Worm (Caenorhabditis elegans) whole organism, late embryonic: Measurements from ENCODE around the gene klp-7.
A peak's percentile ranks its signal among the peaks of the same experiment; 100 is the strongest.

Experiments
- C38D4.7 ChIP-seq: fragments of 200-800 bp; sonication (Bioruptor generic); optimal IDR thresholded peaks from 2 replicates; lab custom pipeline; 2018; ENCODE audit warnings: mild to moderate bottlenecking, missing genetic modification characterization, moderate library complexity, missing compliant biosample characterization
- F13H6.1 ChIP-seq: sonication (generic microtip); optimal IDR thresholded peaks from 2 replicates; lab custom pipeline; 2016; ENCODE audit warnings: missing genetic modification characterization, missing compliant biosample characterization
- K02D7.2 ChIP-seq: sonication (generic microtip); optimal IDR thresholded peaks from 2 replicates; lab custom pipeline; 2017; ENCODE audit warnings: mild to moderate bottlenecking, missing genetic modification characterization, missing compliant biosample characterization
- Y22D7AL.16 ChIP-seq: sonication (generic microtip); optimal IDR thresholded peaks from 2 replicates; lab custom pipeline; 2016; ENCODE audit warnings: missing genetic modification characterization, missing compliant biosample characterization
- ahr-1 ChIP-seq: sonication (generic microtip); optimal IDR thresholded peaks from 2 replicates; lab custom pipeline; 2016; ENCODE audit warnings: missing genetic modification characterization, missing compliant biosample characterization
- ama-1 ChIP-seq: fragments of 150-350 bp; optimal IDR thresholded peaks from 2 replicates; lab custom pipeline; 2014
- ceh-14 ChIP-seq: sonication (generic microtip); optimal IDR thresholded peaks from 2 replicates; lab custom pipeline; 2016; ENCODE audit warnings: missing genotype, missing genetic modification characterization, missing compliant biosample characterization
- ceh-18 ChIP-seq: sonication (generic microtip); optimal IDR thresholded peaks from 2 replicates; lab custom pipeline; 2016; ENCODE audit warnings: missing genetic modification characterization, missing compliant biosample characterization
- ceh-2 ChIP-seq: sonication (generic microtip); optimal IDR thresholded peaks from 2 replicates; lab custom pipeline; 2016; ENCODE audit warnings: missing genotype, missing genetic modification characterization, missing compliant biosample characterization
- ceh-31 ChIP-seq: sonication (generic microtip); optimal IDR thresholded peaks from 2 replicates; lab custom pipeline; 2016; ENCODE audit warnings: missing genetic modification characterization, missing compliant biosample characterization
- ceh-34 ChIP-seq: sonication (generic microtip); optimal IDR thresholded peaks from 2 replicates; lab custom pipeline; 2016; ENCODE audit warnings: mild to moderate bottlenecking, missing genetic modification characterization, missing compliant biosample characterization
- ceh-45 ChIP-seq: fragments of 200-800 bp; sonication (Bioruptor generic); IDR thresholded peaks from 2 replicates; pipeline ENCODE4 v1.3.6; 2022; ENCODE audit warnings: missing genetic modification reagents, missing genetic modification characterization, missing compliant biosample characterization
- ceh-48 ChIP-seq: sonication (generic microtip); optimal IDR thresholded peaks from 2 replicates; lab custom pipeline; 2016; ENCODE audit warnings: missing genetic modification characterization, inconsistent platforms, missing compliant biosample characterization
- ceh-6 ChIP-seq: fragments of 200-800 bp; sonication (Bioruptor generic); optimal IDR thresholded peaks from 2 replicates; lab custom pipeline; 2018; ENCODE audit warnings: mild to moderate bottlenecking, missing genetic modification characterization, missing compliant biosample characterization
- che-1 ChIP-seq: sonication (generic microtip); optimal IDR thresholded peaks from 2 replicates; lab custom pipeline; 2016; ENCODE audit warnings: mild to moderate bottlenecking, missing genetic modification characterization, missing compliant biosample characterization
- elt-2 ChIP-seq: sonication (generic microtip); optimal IDR thresholded peaks from 2 replicates; lab custom pipeline; 2016; ENCODE audit warnings: missing genetic modification reagents, missing genetic modification characterization, missing compliant biosample characterization
- elt-4 ChIP-seq: sonication (generic microtip); optimal IDR thresholded peaks from 2 replicates; lab custom pipeline; 2016; ENCODE audit warnings: missing genetic modification characterization, missing compliant biosample characterization
- ets-4 ChIP-seq: sonication (generic microtip); optimal IDR thresholded peaks from 2 replicates; lab custom pipeline; 2016; ENCODE audit warnings: missing genetic modification characterization, missing compliant biosample characterization
- eyg-1 ChIP-seq: sonication (generic microtip); optimal IDR thresholded peaks from 2 replicates; lab custom pipeline; 2016; ENCODE audit warnings: missing genotype, missing genetic modification characterization, missing compliant biosample characterization
- fkh-10 ChIP-seq: fragments of 150-350 bp; optimal IDR thresholded peaks from 2 replicates; lab custom pipeline; 2014; ENCODE audit warnings: missing biosample characterization, missing genetic modification reagents, missing genetic modification characterization
- hlh-15 ChIP-seq: sonication (generic microtip); optimal IDR thresholded peaks from 2 replicates; lab custom pipeline; 2016; ENCODE audit warnings: missing genetic modification characterization, missing compliant biosample characterization
- hlh-8 ChIP-seq: sonication (generic microtip); optimal IDR thresholded peaks from 2 replicates; lab custom pipeline; 2016; ENCODE audit warnings: missing genotype, missing genetic modification characterization, missing compliant biosample characterization
- lim-6 ChIP-seq: sonication (generic microtip); optimal IDR thresholded peaks from 2 replicates; lab custom pipeline; 2016; ENCODE audit warnings: missing genetic modification characterization, missing compliant biosample characterization
- mec-3 ChIP-seq: sonication (generic microtip); optimal IDR thresholded peaks from 2 replicates; lab custom pipeline; 2016; ENCODE audit warnings: borderline replicate concordance, missing genetic modification characterization, missing compliant biosample characterization
- nfya-1 ChIP-seq: sonication (generic microtip); optimal IDR thresholded peaks from 2 replicates; lab custom pipeline; 2017; ENCODE audit warnings: missing genetic modification characterization, mild to moderate bottlenecking, missing compliant biosample characterization, antibody characterized with exemption, moderate library complexity
- npax-4 ChIP-seq: sonication (generic microtip); optimal IDR thresholded peaks from 2 replicates; lab custom pipeline; 2016; ENCODE audit warnings: missing genetic modification characterization, missing compliant biosample characterization
- odd-2 ChIP-seq: sonication (generic microtip); optimal IDR thresholded peaks from 2 replicates; lab custom pipeline; 2017; ENCODE audit warnings: antibody characterized with exemption, mild to moderate bottlenecking, missing genetic modification characterization, missing compliant biosample characterization
- pag-3 ChIP-seq: sonication (generic microtip); optimal IDR thresholded peaks from 2 replicates; lab custom pipeline; 2016; ENCODE audit warnings: missing compliant biosample characterization, missing genetic modification characterization, borderline replicate concordance
- pat-9 ChIP-seq: fragments of 200-800 bp; sonication (Bioruptor generic); optimal IDR thresholded peaks from 2 replicates; lab custom pipeline; 2018; ENCODE audit warnings: mild to moderate bottlenecking, missing genetic modification characterization, moderate library complexity, missing compliant biosample characterization
- pax-1 ChIP-seq: fragments of 150-350 bp; optimal IDR thresholded peaks from 2 replicates; lab custom pipeline; 2014; ENCODE audit warnings: missing biosample characterization, missing genetic modification characterization
- pha-2 ChIP-seq: sonication (generic microtip); optimal IDR thresholded peaks from 2 replicates; lab custom pipeline; 2017; ENCODE audit warnings: mild to moderate bottlenecking, missing genetic modification characterization, missing compliant biosample characterization
- pha-4 ChIP-seq: fragments of 150-350 bp; optimal IDR thresholded peaks from 2 replicates; lab custom pipeline; 2018; ENCODE audit warnings: missing biosample characterization, missing genetic modification reagents, missing genetic modification characterization
- ref-2 ChIP-seq: sonication (generic microtip); optimal IDR thresholded peaks from 2 replicates; lab custom pipeline; 2016; ENCODE audit warnings: missing genetic modification characterization, missing compliant biosample characterization
- ttx-3 ChIP-seq: sonication (generic microtip); optimal IDR thresholded peaks from 2 replicates; lab custom pipeline; 2016; ENCODE audit warnings: missing genetic modification reagents, missing genetic modification characterization, missing compliant biosample characterization
- unc-42 ChIP-seq: sonication (generic microtip); optimal IDR thresholded peaks from 2 replicates; lab custom pipeline; 2016; ENCODE audit warnings: missing genotype, missing genetic modification characterization, missing compliant biosample characterization
- zip-5 ChIP-seq: sonication (generic microtip); optimal IDR thresholded peaks from 2 replicates; lab custom pipeline; 2016; ENCODE audit warnings: missing genetic modification characterization, missing compliant biosample characterization
- ztf-16 ChIP-seq: sonication (generic microtip); optimal IDR thresholded peaks from 2 replicates; lab custom pipeline; 2017; ENCODE audit warnings: missing genetic modification characterization, missing compliant biosample characterization

klp-7 gene

DNA sequence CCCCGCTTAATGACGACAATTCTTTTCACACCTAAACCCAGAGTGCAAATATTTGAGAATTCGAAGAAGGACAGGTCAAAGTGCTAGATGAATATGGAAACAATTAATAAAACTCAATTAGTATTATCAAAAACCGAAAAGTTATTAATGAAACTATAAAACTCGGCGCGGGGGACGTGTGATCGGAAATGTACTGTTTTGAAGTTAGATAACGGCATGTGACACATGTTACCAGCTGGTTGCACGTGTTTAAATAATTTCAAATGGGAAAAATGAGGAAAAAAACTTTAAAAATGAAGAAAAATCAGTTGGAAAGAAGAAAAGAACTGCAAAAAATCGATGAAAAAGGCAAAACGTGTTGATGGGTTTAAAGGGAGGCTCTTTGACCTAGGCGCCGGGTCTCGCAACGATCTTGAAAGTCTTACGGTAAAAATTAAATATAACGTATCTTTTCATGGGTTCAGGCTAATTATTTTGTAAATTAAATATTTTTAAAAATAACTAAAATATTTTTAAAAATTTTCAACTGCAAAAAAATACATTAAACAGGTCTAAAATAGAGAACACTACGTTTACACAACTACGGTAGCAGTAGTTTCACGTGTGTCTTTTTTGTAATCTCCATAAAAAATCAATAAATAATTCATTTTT lies 15.0 kb downstream of the klp-7 start:
- no peak for TF ChIP-seq F13H6.1 (tag; lab: Kevin White, UChicago)

- TF ChIP-seq fkh-10 (no peak), elt-2 (tag; lab: Kevin White, UChicago) (peak; percentile 63)
Observed at ce11 chrIII:10822494-10823113, 16.9 kb downstream of the klp-7 start.

- TF ChIP-seq ttx-3 (tag; lab: Kevin White, UChicago) (no peak), ref-2 (no peak), ceh-34 (tag; lab: Kevin White, UChicago) (peak; percentile 35), ceh-18 (tag; lab: Kevin White, UChicago) (peak; percentile 44)
- TF ChIP-seq, all 69 proteins: peak for 2
Observed at ce11 chrIII:10824206-10824605, 18.5 kb downstream of the klp-7 start.

DNA sequence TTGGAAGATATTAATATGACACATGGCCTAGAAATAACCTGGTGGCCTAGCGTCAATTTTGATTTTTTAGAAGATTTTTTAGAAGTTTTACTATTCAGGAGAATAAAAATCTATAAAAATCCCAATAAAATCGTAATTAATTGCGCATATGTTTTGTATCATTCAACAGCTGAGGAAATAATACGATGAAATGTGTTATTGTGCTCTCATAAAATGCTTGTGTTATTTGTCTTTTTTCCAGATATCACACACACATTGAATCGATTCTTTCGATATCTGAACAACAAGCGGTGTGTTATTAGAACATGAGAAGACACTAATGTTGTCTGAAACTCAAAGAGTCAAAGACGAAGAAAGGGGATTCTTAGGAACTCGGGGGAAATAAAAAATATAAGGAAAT lies 19.4 kb downstream of the klp-7 start:
- no peak for TF ChIP-seq K02D7.2
- no peak for TF ChIP-seq npax-4 (tag; lab: Kevin White, UChicago)
- TF ChIP-seq elt-4 = no peak
- no peak for TF ChIP-seq che-1
- no peak for TF ChIP-seq mec-3 (tag; lab: Kevin White, UChicago)
- TF ChIP-seq ceh-34 (tag; lab: Kevin White, UChicago) = no peak
- TF ChIP-seq pha-2 (tag; lab: Kevin White, UChicago) = no peak

ce11 chrIII:10831483-10831882 lies 25.8 kb downstream of the klp-7 start:
- TF ChIP-seq pha-4 (tag; lab: Kevin White, UChicago) (no peak), ahr-1 (no peak), ceh-2 (tag; lab: Kevin White, UChicago) (no peak), mec-3 (tag; lab: Kevin White, UChicago) (no peak), ceh-31 (tag; lab: Kevin White, UChicago) (no peak), ceh-14 (tag; lab: Kevin White, UChicago) (no peak), ceh-45 (GFP tag; lab: Robert Waterston, UW) (no peak), pag-3 (tag; lab: Kevin White, UChicago) (no peak), che-1 (no peak), zip-5 (tag; lab: Kevin White, UChicago) (no peak), ets-4 (tag; lab: Kevin White, UChicago) (no peak), pax-1 (tag; lab: Kevin White, UChicago) (no peak), ceh-48 (tag; lab: Kevin White, UChicago) (no peak)

DNA sequence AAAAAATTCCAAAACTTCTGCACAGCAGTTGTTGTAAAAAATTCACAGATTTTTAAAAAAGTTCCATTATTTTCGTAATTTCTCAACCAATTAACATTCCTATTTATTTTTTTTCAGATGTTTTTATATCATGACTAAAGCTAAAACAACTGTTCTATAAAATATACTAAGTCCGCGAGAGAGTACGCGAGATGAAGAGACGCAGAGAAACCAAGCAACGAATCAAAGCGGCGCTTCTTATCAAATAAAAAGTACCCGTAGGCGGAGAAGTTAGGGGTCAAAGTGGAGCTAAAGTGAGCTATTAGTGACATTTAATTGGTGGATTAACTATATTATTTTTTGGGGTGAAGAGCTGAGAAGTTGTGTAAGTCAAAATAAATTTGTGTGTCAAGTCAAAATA lies 26.9 kb downstream of the klp-7 start, which contains the start of gene sbsp-1:
TSS of gene sbsp-1 (plus strand) at position 301 of the 400 bp plus-strand sequence.
- TF ChIP-seq ceh-18 (tag; lab: Kevin White, UChicago) (no peak), elt-2 (tag; lab: Kevin White, UChicago) (no peak), unc-42 (no peak), pha-4 (tag; lab: Kevin White, UChicago) (no peak), C38D4.7 (GFP tag; lab: Kevin White, UChicago) (no peak), hlh-8 (tag; lab: Kevin White, UChicago) (no peak), hlh-15 (tag; lab: Kevin White, UChicago) (no peak), Y22D7AL.16 (tag; lab: Kevin White, UChicago) (no peak)

DNA sequence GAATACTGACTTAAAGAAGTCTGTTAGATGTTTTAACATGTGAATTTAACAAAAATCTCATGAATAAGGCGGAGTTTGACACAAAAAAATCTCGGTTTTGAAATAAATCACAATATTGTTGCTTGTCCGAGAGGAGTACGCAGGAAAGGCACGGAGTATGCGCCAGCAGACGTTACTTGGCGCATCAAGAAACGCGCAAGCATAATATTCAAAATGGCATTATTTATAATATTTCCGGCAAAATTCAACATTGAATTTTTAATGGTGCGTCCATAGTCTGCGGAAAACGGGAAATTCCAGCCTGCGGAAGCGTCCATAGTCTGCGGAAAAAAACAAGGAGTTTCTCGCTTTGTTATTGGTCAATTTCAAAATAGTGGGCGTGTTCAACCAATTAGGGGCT lies 39.1 kb downstream of the klp-7 start, which contains the start of gene pde-12:
TSS of gene pde-12 (minus strand) at position 148 of the 400 bp plus-strand sequence.
- TF ChIP-seq pag-3 (tag; lab: Kevin White, UChicago) (no peak), ceh-6 (no peak), pat-9 (tag; lab: Kevin White, UChicago) (peak; percentile 16), odd-2 (tag; lab: Kevin White, UChicago) (no peak), ztf-16 (tag; lab: Kevin White, UChicago) (peak; percentile 44), ttx-3 (tag; lab: Kevin White, UChicago) (no peak), lim-6 (tag; lab: Kevin White, UChicago) (no peak), Y22D7AL.16 (tag; lab: Kevin White, UChicago) (no peak), ceh-31 (tag; lab: Kevin White, UChicago) (peak; percentile 22), ceh-18 (tag; lab: Kevin White, UChicago) (peak; percentile 29), nfya-1 (tag; lab: Kevin White, UChicago) (peak; percentile 79), unc-42 (peak; percentile 60), eyg-1 (tag; lab: Kevin White, UChicago) (no peak), ama-1 (no peak), elt-2 (tag; lab: Kevin White, UChicago) (peak; percentile 33)
- TF ChIP-seq, all 69 proteins: peak for 7
